Worm (Caenorhabditis elegans): ENCODE measurements around the gene nhr-221.

- TF ChIP-seq elt-1 (tag; optimal IDR thresholded peaks at IDR 0.05) (no peak), fkh-2 (tag; optimal IDR thresholded peaks at IDR 0.05) (no peak), egl-27 (tag; optimal IDR thresholded peaks at IDR 0.05) (no peak), ceh-82 (tag; optimal IDR thresholded peaks at IDR 0.05) (no peak), nhr-77 (tag; optimal IDR thresholded peaks at IDR 0.05) (no peak), elt-3 (tag; optimal IDR thresholded peaks at IDR 0.05) (no peak), ztf-4 (tag; optimal IDR thresholded peaks at IDR 0.05) (no peak), pqm-1 (tag; optimal IDR thresholded peaks at IDR 0.05) (no peak), nhr-237 (tag; optimal IDR thresholded peaks at IDR 0.05) (no peak), mdl-1 (tag; optimal IDR thresholded peaks at IDR 0.05) (no peak), fkh-10 (GFP tag; optimal IDR thresholded peaks at IDR 0.05) (no peak), nhr-76 (tag; optimal IDR thresholded peaks at IDR 0.05) (no peak), nhr-11 (tag; optimal IDR thresholded peaks at IDR 0.05) (no peak)
Measured at ce11 chrV:3543344-3543743, 8.2 kb upstream of the nhr-221 start, which contains the start of gene nhr-222.

Measured in whole organism, L3 larva.